Worm (Caenorhabditis elegans) whole organism, early embryonic: ENCODE results near the gene pes-1.
"Not testable (repeated sequence)": the region's sequence is repeated elsewhere in the genome, so short reads cannot be mapped to it uniquely, and the experiment has no call there.

Experiments
- F13C5.2 ChIP-seq: sonication (generic microtip); optimal IDR thresholded peaks from 2 replicates; lab custom pipeline; 2017; ENCODE audit warnings: mild to moderate bottlenecking, missing genetic modification characterization, inconsistent platforms, missing compliant biosample characterization
- aly-1 ChIP-seq: sonication (generic microtip); optimal IDR thresholded peaks from 2 replicates; lab custom pipeline; 2016; ENCODE audit warnings: missing genetic modification characterization, missing compliant biosample characterization
- ama-1 ChIP-seq: fragments of 150-350 bp; optimal IDR thresholded peaks from 2 replicates; lab custom pipeline; 2014
- ceh-36 ChIP-seq: sonication (generic microtip); optimal IDR thresholded peaks from 2 replicates; lab custom pipeline; 2016; ENCODE audit warnings: missing genetic modification characterization, inconsistent platforms, missing compliant biosample characterization
- ets-7 ChIP-seq: sonication (generic microtip); optimal IDR thresholded peaks from 2 replicates; lab custom pipeline; 2016; ENCODE audit warnings: missing genotype, missing genetic modification characterization, missing compliant biosample characterization
- hmbx-1 ChIP-seq: sonication (generic microtip); optimal IDR thresholded peaks from 2 replicates; lab custom pipeline; 2016; ENCODE audit warnings: mild to moderate bottlenecking, missing genetic modification characterization, missing compliant biosample characterization
- hmg-4 ChIP-seq: fragments of 200-800 bp; sonication (Bioruptor generic); optimal IDR thresholded peaks from 2 replicates; lab custom pipeline; 2018; ENCODE audit warnings: mild to moderate bottlenecking, missing genetic modification characterization, missing compliant biosample characterization
- hnd-1 ChIP-seq: sonication (generic microtip); optimal IDR thresholded peaks from 2 replicates; lab custom pipeline; 2016; ENCODE audit warnings: missing genetic modification characterization, missing compliant biosample characterization
- scrt-1 ChIP-seq: fragments of 200-800 bp; sonication (Bioruptor generic); IDR thresholded peaks from 2 replicates; pipeline ENCODE4 v1.3.6; 2022; ENCODE audit warnings: missing genetic modification characterization, missing compliant biosample characterization
- sea-1 ChIP-seq: fragments of 200-800 bp; sonication (Bioruptor generic); conservative IDR thresholded peaks from 2 replicates; pipeline ENCODE4 v1.3.6; 2022; ENCODE audit warnings: missing genetic modification characterization, missing compliant biosample characterization
- tbx-11 ChIP-seq: fragments of 200-800 bp; sonication (Bioruptor generic); IDR thresholded peaks from 2 replicates; pipeline ENCODE4 v1.3.6; 2022; ENCODE audit warnings: missing genetic modification characterization, missing compliant biosample characterization
- tbx-37 ChIP-seq: fragments of 200-800 bp; sonication (Bioruptor generic); conservative IDR thresholded peaks from 2 replicates; pipeline ENCODE4 v1.3.6; 2022; ENCODE audit warnings: missing genetic modification reagents, missing genetic modification characterization, missing compliant biosample characterization
- tra-4 ChIP-seq: sonication (generic microtip); optimal IDR thresholded peaks from 2 replicates; lab custom pipeline; 2017; ENCODE audit warnings: missing genetic modification characterization, missing compliant biosample characterization

- not testable (repeated sequence) for TF ChIP-seq ets-7 (tag; lab: Kevin White, UChicago); ama-1; aly-1 (tag; lab: Kevin White, UChicago); hmbx-1 (tag; lab: Kevin White, UChicago); ceh-36 (tag; lab: Kevin White, UChicago); hmg-4 (GFP tag; lab: Kevin White, UChicago); tbx-11 (GFP tag; lab: Robert Waterston, UW); tbx-37 (GFP tag; lab: Robert Waterston, UW); hnd-1; sea-1 (GFP tag; lab: Robert Waterston, UW); F13C5.2; tra-4 (tag; lab: Kevin White, UChicago); scrt-1 (GFP tag; lab: Robert Waterston, UW)
Measured at ce11 chrIV:5017075-5017474, 14.5 kb downstream of the pes-1 start, which contains the start of gene T28H11.7.
